Worm (Caenorhabditis elegans) whole organism, midembryonic: ENCODE measurements around the gene R05D8.9.

ENCODE experiments used
- flt-1 ChIP-seq: fragments of 200-800 bp; sonication (Bioruptor generic); IDR thresholded peaks from 2 replicates; pipeline ENCODE4 v1.3.6; 2022; ENCODE audit warnings: missing genetic modification characterization, missing compliant biosample characterization
- klf-2 ChIP-seq: fragments of 200-800 bp; sonication (Bioruptor generic); conservative IDR thresholded peaks from 2 replicates; pipeline ENCODE4 v1.3.6; 2022; ENCODE audit warnings: missing genetic modification reagents, missing genetic modification characterization, missing compliant biosample characterization
- ztf-23 ChIP-seq: fragments of 200-800 bp; sonication (Bioruptor generic); IDR thresholded peaks from 2 replicates; pipeline ENCODE4 v1.3.6; 2022; ENCODE audit warnings: missing genetic modification reagents, missing genetic modification characterization, missing compliant biosample characterization
- ztf-29 ChIP-seq: fragments of 200-800 bp; sonication (Bioruptor generic); IDR thresholded peaks from 2 replicates; pipeline ENCODE4 v1.3.6; 2022; ENCODE audit warnings: missing genetic modification reagents, missing genetic modification characterization, missing compliant biosample characterization

DNA sequence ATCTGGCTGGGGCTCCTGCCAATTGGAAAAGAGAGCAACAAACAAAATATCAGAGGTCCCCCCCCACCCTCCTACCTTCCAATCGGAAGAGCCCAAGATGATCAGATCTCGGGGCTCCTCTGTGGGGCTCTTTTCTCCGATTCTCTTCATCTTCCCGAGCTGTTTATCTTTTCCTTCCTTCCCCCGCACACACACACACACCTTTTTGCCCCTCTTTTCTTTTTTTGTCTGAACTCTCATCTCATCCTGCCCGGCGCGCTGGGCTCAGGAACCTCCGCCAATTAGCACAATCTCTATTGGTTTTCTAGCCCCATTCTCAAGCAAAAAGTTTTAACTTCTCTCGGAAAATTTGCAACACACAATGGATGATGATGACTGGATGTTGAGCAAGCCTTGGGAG, 35.9 kb upstream of the R05D8.9 start:
- TF ChIP-seq ztf-29: no peak
- no peak for TF ChIP-seq klf-2 (GFP tag; lab: Robert Waterston, UW)
- no peak for TF ChIP-seq ztf-23
- no peak for TF ChIP-seq flt-1 (GFP tag; lab: Robert Waterston, UW)
